Fruit fly (Drosophila melanogaster): ENCODE results near the gene CG17930.

Gene CG17930

dm6 chr3R:16336327-16337052, 8.8 kb downstream of the CG17930 start:
- TF ChIP-seq CG1620 (GFP tag; optimal IDR thresholded peaks at IDR 0.05), result no peak
- TF ChIP-seq tj (GFP tag; optimal IDR thresholded peaks at IDR 0.05), result peak; percentile 28
- TF ChIP-seq Crg-1 (GFP tag; optimal IDR thresholded peaks at IDR 0.05), result no peak
- TF ChIP-seq kay (GFP tag; ENCODE audit: borderline replicate concordance), result peak; percentile 86
- TF ChIP-seq CG11617 (GFP tag; optimal IDR thresholded peaks at IDR 0.05), result no peak
- TF ChIP-seq CG12768 (GFP tag; optimal IDR thresholded peaks at IDR 0.05), result peak; percentile 24
- TF ChIP-seq cic (GFP tag; optimal IDR thresholded peaks at IDR 0.05), result no peak
- TF ChIP-seq pad (GFP tag; optimal IDR thresholded peaks at IDR 0.05), result no peak
- peak; percentile 10 for TF ChIP-seq CG33017 (tag; optimal IDR thresholded peaks at IDR 0.05)

- no peak for TF ChIP-seq cnc (optimal IDR thresholded peaks at IDR 0.05)
- no peak for TF ChIP-seq Mnt (GFP tag; optimal IDR thresholded peaks at IDR 0.05)
- no peak for TF ChIP-seq CG12768 (GFP tag; optimal IDR thresholded peaks at IDR 0.05)
- TF ChIP-seq CG7101 (tag; optimal IDR thresholded peaks at IDR 0.05), result no peak
- no peak for TF ChIP-seq CG33017 (tag; optimal IDR thresholded peaks at IDR 0.05)
- TF ChIP-seq cic (GFP tag; optimal IDR thresholded peaks at IDR 0.05), result no peak
- TF ChIP-seq tj (GFP tag; optimal IDR thresholded peaks at IDR 0.05), result no peak
These were observed 9.4 kb downstream of the CG17930 start for dm6 chr3R:16337053-16337385.

dm6 chr3R:16337863-16338262, 10.2 kb downstream of the CG17930 start:
- TF ChIP-seq CG7045 (GFP tag; optimal IDR thresholded peaks at IDR 0.05) (no peak), CG1620 (GFP tag; optimal IDR thresholded peaks at IDR 0.05) (no peak), CG14711 (tag; optimal IDR thresholded peaks at IDR 0.05) (no peak), pad (GFP tag; optimal IDR thresholded peaks at IDR 0.05) (no peak), CG5204 (GFP tag; optimal IDR thresholded peaks at IDR 0.05) (no peak), ovo (GFP tag; optimal IDR thresholded peaks at IDR 0.05) (no peak)

dm6 chr3R:16338342-16338741, 10.7 kb downstream of the CG17930 start:
- peak; percentile 60 for TF ChIP-seq bab1 (GFP tag; optimal IDR thresholded peaks at IDR 0.05)
- peak; percentile 3 for TF ChIP-seq CG33017 (tag; optimal IDR thresholded peaks at IDR 0.05)
- peak; percentile 15 for TF ChIP-seq pad (GFP tag; optimal IDR thresholded peaks at IDR 0.05)
- TF ChIP-seq Mnt (GFP tag; optimal IDR thresholded peaks at IDR 0.05), result peak; percentile 65
- no peak for TF ChIP-seq Hr96 (GFP tag; optimal IDR thresholded peaks at IDR 0.05)
- peak; percentile 37 for TF ChIP-seq cic (GFP tag; optimal IDR thresholded peaks at IDR 0.05)

dm6 chr3R:16339475-16339874, 11.8 kb downstream of the CG17930 start, which contains the start of gene Sulf1:
Gene Sulf1, minus strand, starts transcription at chr3R:16339575.
- no peak for TF ChIP-seq bab1 (GFP tag; optimal IDR thresholded peaks at IDR 0.05)
- no peak for TF ChIP-seq CG14711 (tag; optimal IDR thresholded peaks at IDR 0.05)
- TF ChIP-seq Crg-1 (GFP tag; optimal IDR thresholded peaks at IDR 0.05), result no peak
- TF ChIP-seq Hr96 (GFP tag; optimal IDR thresholded peaks at IDR 0.05), result no peak
- TF ChIP-seq cnc (optimal IDR thresholded peaks at IDR 0.05), result no peak

dm6 chr3R:16340610-16341009, 13.0 kb downstream of the CG17930 start:
- TF ChIP-seq kay (GFP tag; ENCODE audit: borderline replicate concordance) (peak; percentile 14), Hr96 (GFP tag; optimal IDR thresholded peaks at IDR 0.05) (no peak), toe (GFP tag; optimal IDR thresholded peaks at IDR 0.05) (no peak), CG11617 (GFP tag; optimal IDR thresholded peaks at IDR 0.05) (peak; percentile 61), CG1620 (GFP tag; optimal IDR thresholded peaks at IDR 0.05) (no peak), Mnt (GFP tag; optimal IDR thresholded peaks at IDR 0.05) (no peak), CG7101 (tag; optimal IDR thresholded peaks at IDR 0.05) (peak; percentile 14), cnc (optimal IDR thresholded peaks at IDR 0.05) (no peak), ovo (GFP tag; optimal IDR thresholded peaks at IDR 0.05) (peak; percentile 19), CG7045 (GFP tag; optimal IDR thresholded peaks at IDR 0.05) (peak; percentile 4), cic (GFP tag; optimal IDR thresholded peaks at IDR 0.05) (peak; percentile 85), CG14711 (tag; optimal IDR thresholded peaks at IDR 0.05) (no peak), Crg-1 (GFP tag; optimal IDR thresholded peaks at IDR 0.05) (no peak), bab1 (GFP tag; optimal IDR thresholded peaks at IDR 0.05) (no peak), tj (GFP tag; optimal IDR thresholded peaks at IDR 0.05) (no peak), CG5204 (GFP tag; optimal IDR thresholded peaks at IDR 0.05) (no peak), CG33017 (tag; optimal IDR thresholded peaks at IDR 0.05) (no peak), Clk (GFP tag; optimal IDR thresholded peaks at IDR 0.05) (no peak), pad (GFP tag; optimal IDR thresholded peaks at IDR 0.05) (no peak), CG12768 (GFP tag; optimal IDR thresholded peaks at IDR 0.05) (peak; percentile 65)

dm6 chr3R:16341817-16342374, 14.2 kb downstream of the CG17930 start, which contains the start of the genes SF2 and pad:
Gene SF2, minus strand, starts transcription at chr3R:16341988.
Gene pad, plus strand, starts transcription at chr3R:16342318.
- TF ChIP-seq pad (GFP tag; optimal IDR thresholded peaks at IDR 0.05) (peak; percentile 85), cic (GFP tag; optimal IDR thresholded peaks at IDR 0.05) (peak; percentile 53), CG11617 (GFP tag; optimal IDR thresholded peaks at IDR 0.05) (peak; percentile 87), CG12768 (GFP tag; optimal IDR thresholded peaks at IDR 0.05) (peak; percentile 53), cnc (optimal IDR thresholded peaks at IDR 0.05) (no peak), Crg-1 (GFP tag; optimal IDR thresholded peaks at IDR 0.05) (peak; percentile 87), CG7101 (tag; optimal IDR thresholded peaks at IDR 0.05) (peak; percentile 83), kay (GFP tag; ENCODE audit: borderline replicate concordance) (peak; percentile 84), CG33017 (tag; optimal IDR thresholded peaks at IDR 0.05) (no peak), CG1620 (GFP tag; optimal IDR thresholded peaks at IDR 0.05) (peak; percentile 92), CG14711 (tag; optimal IDR thresholded peaks at IDR 0.05) (peak; percentile 77), ovo (GFP tag; optimal IDR thresholded peaks at IDR 0.05) (peak; percentile 90), Mnt (GFP tag; optimal IDR thresholded peaks at IDR 0.05) (peak; percentile 90), CG7045 (GFP tag; optimal IDR thresholded peaks at IDR 0.05) (peak; percentile 82), bab1 (GFP tag; optimal IDR thresholded peaks at IDR 0.05) (peak; percentile 89), tj (GFP tag; optimal IDR thresholded peaks at IDR 0.05) (peak; percentile 63), toe (GFP tag; optimal IDR thresholded peaks at IDR 0.05) (peak; percentile 94), CG5204 (GFP tag; optimal IDR thresholded peaks at IDR 0.05) (peak; percentile 90), Clk (GFP tag; optimal IDR thresholded peaks at IDR 0.05) (peak; percentile 73), Hr96 (GFP tag; optimal IDR thresholded peaks at IDR 0.05) (peak; percentile 86)

All from whole organism, adult.